Fruit fly (Drosophila melanogaster): ENCODE results near the gene Cpr100A.
A peak's percentile ranks its signal among the peaks of the same experiment; 100 is the strongest.

The Cpr100A gene

DNA sequence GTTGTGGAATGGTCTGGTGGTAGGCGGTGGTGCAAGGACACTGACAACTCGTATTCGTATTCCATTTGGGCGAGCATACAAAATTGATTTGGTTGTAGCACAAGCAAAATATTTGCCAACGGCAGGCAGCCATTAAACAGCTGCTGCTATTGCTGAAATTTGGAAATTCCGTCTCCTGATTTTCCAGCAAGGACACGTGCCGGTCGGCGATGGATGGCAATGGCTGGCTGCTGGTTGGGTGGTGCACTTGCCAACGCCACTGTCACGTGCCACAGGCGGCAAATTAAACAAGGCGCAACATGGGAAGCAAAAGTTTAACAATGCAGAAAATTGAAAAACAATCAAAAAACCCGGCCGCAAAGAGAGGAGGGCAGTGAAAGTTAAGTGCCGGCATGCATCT, 36.7 kb downstream of the Cpr100A start:
- TF ChIP-seq Hey (tag; optimal IDR thresholded peaks at IDR 0.05) = peak; percentile 98
- no peak for TF ChIP-seq CHES-1-like (GFP tag; optimal IDR thresholded peaks at IDR 0.05)
- peak; percentile 69 for TF ChIP-seq nerfin-1 (tag; optimal IDR thresholded peaks at IDR 0.05)
- TF ChIP-seq CG1603 (tag; optimal IDR thresholded peaks at IDR 0.05) = no peak

DNA sequence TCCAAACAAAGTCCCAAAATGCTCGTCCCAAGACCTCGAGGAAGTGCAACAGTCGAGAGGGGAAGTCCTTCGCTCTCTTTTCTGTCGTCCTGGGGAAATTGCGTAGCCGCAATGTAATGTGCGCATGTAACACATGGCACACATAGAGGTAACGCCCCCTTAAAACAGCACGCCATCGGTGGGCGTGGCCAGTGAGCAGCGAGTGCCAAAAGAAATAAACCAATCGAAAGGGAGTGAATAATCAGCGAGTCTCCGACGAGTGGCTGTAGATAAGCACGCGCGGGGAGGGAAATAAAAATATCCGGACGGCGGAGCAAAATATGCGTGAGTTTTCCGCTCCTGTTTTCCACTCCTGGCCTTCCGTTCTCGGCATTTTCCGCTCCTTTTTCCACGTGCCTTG, 41.7 kb downstream of the Cpr100A start:
- 0 out of 2 replicates have a peak, but pooled peaks have one; percentile 12 for TF ChIP-seq CG10321 (GFP tag; IDR thresholded peaks at IDR 0.05)
- TF ChIP-seq stwl (tag; optimal IDR thresholded peaks at IDR 0.05) = no peak
- peak; percentile 57 for TF ChIP-seq Med (GFP tag)
- TF ChIP-seq ewg (GFP tag; optimal IDR thresholded peaks at IDR 0.05) = peak; percentile 52
- peak; percentile 97 for TF ChIP-seq Nf-YB (GFP tag; optimal IDR thresholded peaks at IDR 0.05)
- peak; percentile 97 for TF ChIP-seq Nf-YC (tag; optimal IDR thresholded peaks at IDR 0.05)
- TF ChIP-seq Deaf1 (tag; optimal IDR thresholded peaks at IDR 0.05) = peak; percentile 2
- TF ChIP-seq CG2199 (GFP tag; IDR thresholded peaks at IDR 0.05) = peak; percentile 51; the same call in 1 of the 3 replicates
- no peak for TF ChIP-seq nerfin-1 (tag; optimal IDR thresholded peaks at IDR 0.05)
- 0 out of 4 replicates have a peak, but pooled peaks have one; percentile 46 for TF ChIP-seq chinmo (GFP tag; IDR thresholded peaks at IDR 0.05; ENCODE audit: partially characterized antibody)
- no peak for TF ChIP-seq CG10462 (GFP tag; optimal IDR thresholded peaks at IDR 0.05)
- TF ChIP-seq CG7372 (GFP tag; IDR thresholded peaks at IDR 0.05) = 0 out of 2 replicates have a peak, but pooled peaks have one; percentile 38
- 0 out of 2 replicates have a peak, but pooled peaks have one; percentile 27 for TF ChIP-seq dati (GFP tag; IDR thresholded peaks at IDR 0.05)
- TF ChIP-seq CG12155 (GFP tag; optimal IDR thresholded peaks at IDR 0.05) = peak; percentile 83
- TF ChIP-seq Doc2 (GFP tag; IDR thresholded peaks at IDR 0.05) = no peak
- no peak for TF ChIP-seq Hey (tag; optimal IDR thresholded peaks at IDR 0.05)
- peak; percentile 41 for TF ChIP-seq twi (tag; optimal IDR thresholded peaks at IDR 0.05)
- no peak for TF ChIP-seq lmd (GFP tag; IDR thresholded peaks at IDR 0.05)
- TF ChIP-seq caup (GFP tag; optimal IDR thresholded peaks at IDR 0.05; ENCODE audit: severe bottlenecking) = no peak
- no peak for TF ChIP-seq B-H2 (GFP tag; optimal IDR thresholded peaks at IDR 0.05)
- peak; percentile 70 for TF ChIP-seq crol (GFP tag; IDR thresholded peaks at IDR 0.05)

DNA sequence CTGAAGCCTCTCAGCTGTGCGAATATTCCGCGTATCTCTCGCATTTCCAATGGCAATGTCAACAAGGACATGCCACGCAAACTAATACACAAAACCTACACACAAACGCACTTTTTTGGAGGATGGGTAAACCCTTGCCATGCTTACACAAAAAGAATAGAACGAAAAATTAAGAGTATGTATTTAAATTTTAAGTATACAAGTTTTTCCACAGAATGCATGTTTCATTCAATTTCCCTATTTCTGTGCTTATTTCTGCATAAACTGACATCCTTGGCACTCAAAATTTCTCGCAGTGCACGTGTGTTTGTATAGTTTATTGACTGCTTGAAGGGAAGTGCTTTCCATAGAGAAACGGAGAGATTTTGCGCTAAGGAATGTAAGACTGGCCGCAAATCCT, 42.5 kb downstream of the Cpr100A start:
- no peak for TF ChIP-seq sqz (GFP tag; optimal IDR thresholded peaks at IDR 0.05)
- no peak for TF ChIP-seq ssp (GFP tag; IDR thresholded peaks at IDR 0.05)
- peak; percentile 18 for TF ChIP-seq CG1603 (tag; optimal IDR thresholded peaks at IDR 0.05)
- TF ChIP-seq sens (GFP tag) = peak; percentile 72
- TF ChIP-seq Ets65A (GFP tag) = peak; percentile 18
- peak; percentile 35 for TF ChIP-seq CG2678 (tag; optimal IDR thresholded peaks at IDR 0.05)
- peak; percentile 3 for TF ChIP-seq dmrt99B (tag; optimal IDR thresholded peaks at IDR 0.05)
- TF ChIP-seq Sox102F (GFP tag; optimal IDR thresholded peaks at IDR 0.05) = no peak
- TF ChIP-seq shn (GFP tag; optimal IDR thresholded peaks at IDR 0.05) = no peak
- TF ChIP-seq CG5180 (GFP tag; optimal IDR thresholded peaks at IDR 0.05) = no peak
- no peak for TF ChIP-seq CG12769 (tag; optimal IDR thresholded peaks at IDR 0.05)
- no peak for TF ChIP-seq hth (optimal IDR thresholded peaks at IDR 0.05)
- no peak for TF ChIP-seq YL-1 (GFP tag; optimal IDR thresholded peaks at IDR 0.05)
- peak; percentile 36; the same call in 1 of the 2 replicates for TF ChIP-seq Xrp1 (GFP tag; IDR thresholded peaks at IDR 0.05)
- TF ChIP-seq CG9727 (GFP tag; optimal IDR thresholded peaks at IDR 0.05) = peak; percentile 4
- peak; percentile 20 for TF ChIP-seq phol (tag; optimal IDR thresholded peaks at IDR 0.05)
- TF ChIP-seq peb (GFP tag; IDR thresholded peaks at IDR 0.05) = no peak
- TF ChIP-seq CG10979 (tag; optimal IDR thresholded peaks at IDR 0.05) = peak; percentile 29
- TF ChIP-seq Nf-YC (tag; optimal IDR thresholded peaks at IDR 0.05) = no peak
- TF ChIP-seq Sin3A (optimal IDR thresholded peaks at IDR 0.05) = no peak
- peak; percentile 27; the same call in 1 of the 3 replicates for TF ChIP-seq row (GFP tag; IDR thresholded peaks at IDR 0.05)
- no peak for TF ChIP-seq kni (GFP tag; optimal IDR thresholded peaks at IDR 0.05)
- peak; percentile 9 for TF ChIP-seq trem (tag; optimal IDR thresholded peaks at IDR 0.05)
- TF ChIP-seq prd (optimal IDR thresholded peaks at IDR 0.05) = no peak
- TF ChIP-seq prd (GFP tag; IDR thresholded peaks at IDR 0.05) = peak; percentile 38; the same call in 1 of the 3 replicates
- TF ChIP-seq CG17802 (tag; optimal IDR thresholded peaks at IDR 0.05) = no peak
- TF ChIP-seq Meics (GFP tag; optimal IDR thresholded peaks at IDR 0.05) = peak; percentile 3
- peak; percentile 27; the same call in 1 of the 2 replicates for TF ChIP-seq CG8765 (GFP tag; IDR thresholded peaks at IDR 0.05)
